Fruit fly (Drosophila melanogaster): Measurements from ENCODE around the gene CG46465.

The CG46465 gene

dm6 chr2L:18967897-18968296 is 24.4 kb upstream of the CG46465 start:
- TF ChIP-seq CG33017 (tag; optimal IDR thresholded peaks at IDR 0.05) (no peak), cnc (optimal IDR thresholded peaks at IDR 0.05) (no peak), ovo (GFP tag; optimal IDR thresholded peaks at IDR 0.05) (no peak), CG11617 (GFP tag; optimal IDR thresholded peaks at IDR 0.05) (no peak), CG5204 (GFP tag; optimal IDR thresholded peaks at IDR 0.05) (no peak), kay (GFP tag; ENCODE audit: borderline replicate concordance) (no peak), Hr96 (GFP tag; optimal IDR thresholded peaks at IDR 0.05) (no peak), cic (GFP tag; optimal IDR thresholded peaks at IDR 0.05) (no peak), Crg-1 (GFP tag; optimal IDR thresholded peaks at IDR 0.05) (no peak), toe (GFP tag; optimal IDR thresholded peaks at IDR 0.05) (no peak)

- TF ChIP-seq CG5204 (GFP tag; optimal IDR thresholded peaks at IDR 0.05) (peak; percentile 53), toe (GFP tag; optimal IDR thresholded peaks at IDR 0.05) (peak; percentile 63), Hr96 (GFP tag; optimal IDR thresholded peaks at IDR 0.05) (peak; percentile 67), cic (GFP tag; optimal IDR thresholded peaks at IDR 0.05) (peak; percentile 13), kay (GFP tag; ENCODE audit: borderline replicate concordance) (no peak), CG33017 (tag; optimal IDR thresholded peaks at IDR 0.05) (peak; percentile 41), ovo (GFP tag; optimal IDR thresholded peaks at IDR 0.05) (no peak), pad (GFP tag; optimal IDR thresholded peaks at IDR 0.05) (peak; percentile 44), Crg-1 (GFP tag; optimal IDR thresholded peaks at IDR 0.05) (peak; percentile 48), CG7101 (tag; optimal IDR thresholded peaks at IDR 0.05) (peak; percentile 55), tj (GFP tag; optimal IDR thresholded peaks at IDR 0.05) (peak; percentile 49), Mnt (GFP tag; optimal IDR thresholded peaks at IDR 0.05) (peak; percentile 71), bab1 (GFP tag; optimal IDR thresholded peaks at IDR 0.05) (peak; percentile 63), CG7045 (GFP tag; optimal IDR thresholded peaks at IDR 0.05) (peak; percentile 40), cnc (optimal IDR thresholded peaks at IDR 0.05) (no peak), CG14711 (tag; optimal IDR thresholded peaks at IDR 0.05) (peak; percentile 46), CG12768 (GFP tag; optimal IDR thresholded peaks at IDR 0.05) (no peak), CG11617 (GFP tag; optimal IDR thresholded peaks at IDR 0.05) (peak; percentile 53), CG1620 (GFP tag; optimal IDR thresholded peaks at IDR 0.05) (peak; percentile 58), Clk (GFP tag; optimal IDR thresholded peaks at IDR 0.05) (no peak)
These were observed 23.8 kb upstream of the CG46465 start, which contains the start of the genes Nak and Tango6 for dm6 chr2L:18968370-18969105. Gene Nak, minus strand, starts transcription at chr2L:18968744. Gene Tango6, plus strand, starts transcription at chr2L:18969028.

dm6 chr2L:18974063-18974779 is 18.1 kb upstream of the CG46465 start, which contains the start of the genes L2HGDH and CG10431:
Gene L2HGDH, minus strand, starts transcription at chr2L:18974448.
Gene CG10431, plus strand, starts transcription at chr2L:18974710.
- TF ChIP-seq CG33017 (tag; optimal IDR thresholded peaks at IDR 0.05) (peak; percentile 63), CG11617 (GFP tag; optimal IDR thresholded peaks at IDR 0.05) (peak; percentile 83), Clk (GFP tag; optimal IDR thresholded peaks at IDR 0.05) (peak; percentile 57), Hr96 (GFP tag; optimal IDR thresholded peaks at IDR 0.05) (peak; percentile 60), bab1 (GFP tag; optimal IDR thresholded peaks at IDR 0.05) (peak; percentile 47), tj (GFP tag; optimal IDR thresholded peaks at IDR 0.05) (peak; percentile 76), kay (GFP tag; ENCODE audit: borderline replicate concordance) (no peak), Mnt (GFP tag; optimal IDR thresholded peaks at IDR 0.05) (peak; percentile 80), CG1620 (GFP tag; optimal IDR thresholded peaks at IDR 0.05) (peak; percentile 59), Crg-1 (GFP tag; optimal IDR thresholded peaks at IDR 0.05) (peak; percentile 77), CG7101 (tag; optimal IDR thresholded peaks at IDR 0.05) (peak; percentile 78), cnc (optimal IDR thresholded peaks at IDR 0.05) (no peak), CG12768 (GFP tag; optimal IDR thresholded peaks at IDR 0.05) (peak; percentile 80), pad (GFP tag; optimal IDR thresholded peaks at IDR 0.05) (peak; percentile 73), CG5204 (GFP tag; optimal IDR thresholded peaks at IDR 0.05) (no peak), CG14711 (tag; optimal IDR thresholded peaks at IDR 0.05) (peak; percentile 68), toe (GFP tag; optimal IDR thresholded peaks at IDR 0.05) (peak; percentile 83), CG7045 (GFP tag; optimal IDR thresholded peaks at IDR 0.05) (peak; percentile 56), ovo (GFP tag; optimal IDR thresholded peaks at IDR 0.05) (peak; percentile 81), cic (GFP tag; optimal IDR thresholded peaks at IDR 0.05) (peak; percentile 84)

- no peak for TF ChIP-seq tj (GFP tag; optimal IDR thresholded peaks at IDR 0.05)
- TF ChIP-seq cnc (optimal IDR thresholded peaks at IDR 0.05): no peak
- TF ChIP-seq CG1620 (GFP tag; optimal IDR thresholded peaks at IDR 0.05): no peak
- TF ChIP-seq CG14711 (tag; optimal IDR thresholded peaks at IDR 0.05): no peak
- TF ChIP-seq cic (GFP tag; optimal IDR thresholded peaks at IDR 0.05): no peak
- TF ChIP-seq Hr96 (GFP tag; optimal IDR thresholded peaks at IDR 0.05): no peak
- no peak for TF ChIP-seq CG7101 (tag; optimal IDR thresholded peaks at IDR 0.05)
- TF ChIP-seq ovo (GFP tag; optimal IDR thresholded peaks at IDR 0.05): no peak
- no peak for TF ChIP-seq CG7045 (GFP tag; optimal IDR thresholded peaks at IDR 0.05)
- no peak for TF ChIP-seq CG12768 (GFP tag; optimal IDR thresholded peaks at IDR 0.05)
- no peak for TF ChIP-seq CG33017 (tag; optimal IDR thresholded peaks at IDR 0.05)
- TF ChIP-seq kay (GFP tag; ENCODE audit: borderline replicate concordance): no peak
- no peak for TF ChIP-seq CG11617 (GFP tag; optimal IDR thresholded peaks at IDR 0.05)
- no peak for TF ChIP-seq bab1 (GFP tag; optimal IDR thresholded peaks at IDR 0.05)
These were observed 15.5 kb upstream of the CG46465 start for dm6 chr2L:18976749-18977148.

dm6 chr2L:18978923-18979322 is 13.4 kb upstream of the CG46465 start:
- TF ChIP-seq CG5204 (GFP tag; optimal IDR thresholded peaks at IDR 0.05) (no peak), CG33017 (tag; optimal IDR thresholded peaks at IDR 0.05) (no peak), CG1620 (GFP tag; optimal IDR thresholded peaks at IDR 0.05) (no peak), cnc (optimal IDR thresholded peaks at IDR 0.05) (no peak), CG14711 (tag; optimal IDR thresholded peaks at IDR 0.05) (no peak), bab1 (GFP tag; optimal IDR thresholded peaks at IDR 0.05) (no peak), toe (GFP tag; optimal IDR thresholded peaks at IDR 0.05) (no peak)

Data from whole organism, adult.